Worm (Caenorhabditis elegans) whole organism, L4 larva: Measurements from ENCODE around the gene F40F8.5.
"Not testable (repeated sequence)": the region's sequence is repeated elsewhere in the genome, so short reads cannot be mapped to it uniquely, and the experiment has no call there.

ENCODE experiments used
- T20F7.1 ChIP-seq: fragments of 200-800 bp; sonication (Bioruptor generic); optimal IDR thresholded peaks from 2 replicates; lab custom pipeline; 2018; ENCODE audit warnings: mild to moderate bottlenecking, missing genetic modification characterization, missing compliant biosample characterization
- ceh-28 ChIP-seq: fragments of 150-350 bp; optimal IDR thresholded peaks from 2 replicates; lab custom pipeline; 2014; ENCODE audit warnings: missing biosample characterization, missing genetic modification reagents, missing genetic modification characterization
- ceh-32 ChIP-seq: sonication (generic microtip); optimal IDR thresholded peaks from 2 replicates; lab custom pipeline; 2016; ENCODE audit warnings: mild to moderate bottlenecking, missing genetic modification characterization, missing compliant biosample characterization; ENCODE audit not compliant: poor library complexity
- ceh-82 ChIP-seq: sonication (generic microtip); optimal IDR thresholded peaks from 2 replicates; lab custom pipeline; 2017; ENCODE audit warnings: missing biosample characterization, missing genetic modification characterization
- ces-1 ChIP-seq: fragments of 150-350 bp; sonication (generic microtip); optimal IDR thresholded peaks from 4 replicates; lab custom pipeline; 2014; ENCODE audit warnings: missing biosample characterization, missing genetic modification reagents, missing genetic modification characterization
- dpl-1 ChIP-seq: fragments of 150-350 bp; optimal IDR thresholded peaks from 2 replicates; lab custom pipeline; 2014; ENCODE audit warnings: missing biosample characterization, missing genetic modification reagents, missing genetic modification characterization
- lim-7 ChIP-seq: fragments of 200-800 bp; sonication (Bioruptor generic); IDR thresholded peaks from 2 replicates; pipeline ENCODE4 v1.3.6; 2022; ENCODE audit warnings: missing genetic modification characterization, missing compliant biosample characterization
- lin-13 ChIP-seq: fragments of 150-350 bp; optimal IDR thresholded peaks from 2 replicates; lab custom pipeline; 2014; ENCODE audit warnings: missing biosample characterization, missing genetic modification reagents, missing genetic modification characterization
- lin-29 ChIP-seq: fragments of 200-800 bp; sonication (Bioruptor generic); IDR thresholded peaks from 2 replicates; pipeline ENCODE4 v1.3.6; 2022; ENCODE audit warnings: missing genetic modification reagents, missing genetic modification characterization, missing compliant biosample characterization
- nhr-102 ChIP-seq: sonication (generic microtip); optimal IDR thresholded peaks from 2 replicates; lab custom pipeline; 2016; ENCODE audit warnings: mild to moderate bottlenecking, missing genetic modification characterization, moderate library complexity, missing compliant biosample characterization
- nhr-48 ChIP-seq: sonication (generic microtip); optimal IDR thresholded peaks from 2 replicates; lab custom pipeline; 2016; ENCODE audit warnings: mild to moderate bottlenecking, missing genetic modification characterization, missing compliant biosample characterization
- unc-62 ChIP-seq, 3 experiments: fragments of 150-350 bp in 1 of 3; sonication (generic microtip); optimal IDR thresholded peaks in 2 of 3; peaks in 1 of 3; 1 replicate in 1 of 3; 2 replicates in 2 of 3; lab custom pipeline; 2014 to 2017; ENCODE audit warnings: missing biosample characterization in 3 of 3, missing genetic modification characterization in 3 of 3, missing genetic modification reagents in 3 of 3, missing genotype in 1 of 3
- zip-11 ChIP-seq: fragments of 200-800 bp; sonication (Bioruptor generic); IDR thresholded peaks from 2 replicates; pipeline ENCODE4 v1.3.6; 2022; ENCODE audit warnings: missing genetic modification characterization, missing compliant biosample characterization
- ztf-11 ChIP-seq: fragments of 150-350 bp; optimal IDR thresholded peaks from 2 replicates; lab custom pipeline; 2014; ENCODE audit warnings: missing biosample characterization, missing genetic modification characterization

DNA sequence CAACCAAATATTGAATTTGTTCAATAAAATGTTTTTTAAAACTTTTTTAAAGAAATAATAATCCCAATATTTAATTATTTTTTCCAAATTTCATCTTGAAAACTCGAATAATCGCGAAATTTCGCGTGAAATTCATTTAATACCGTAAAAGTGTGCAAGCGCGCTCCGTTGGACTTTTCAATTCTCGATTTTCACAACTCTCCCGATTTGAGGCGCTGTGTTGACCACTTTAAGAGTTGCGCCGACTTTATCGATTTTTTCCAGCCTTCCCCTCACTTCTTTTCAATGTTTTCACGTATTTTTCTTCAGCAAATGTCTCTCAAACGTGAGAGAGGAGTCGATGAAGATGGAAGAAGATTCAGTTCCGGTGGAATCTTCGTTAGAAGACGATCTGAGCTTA lies 35.8 kb upstream of the F40F8.5 start:
- not testable (repeated sequence) for TF ChIP-seq zip-11 (GFP tag; lab: Robert Waterston, UW); ceh-32 (tag; lab: Kevin White, UChicago); ceh-82 (tag; lab: Kevin White, UChicago); ceh-28 (tag; lab: Kevin White, UChicago); lin-13 (GFP tag; lab: Kevin White, UChicago); T20F7.1 (GFP tag; lab: Kevin White, UChicago); nhr-48 (tag; lab: Kevin White, UChicago); unc-62 (GFP tag; optimal IDR thresholded peaks at IDR 0.05 in 1 of 2; lab: Kevin White, UChicago); unc-62 (tag; optimal IDR thresholded peaks at IDR 0.05; lab: Kevin White, UChicago); ces-1 (GFP tag; lab: Kevin White, UChicago); ztf-11 (tag; lab: Kevin White, UChicago); dpl-1 (GFP tag; lab: Kevin White, UChicago); lim-7 (GFP tag; lab: Robert Waterston, UW); nhr-102 (tag; lab: Kevin White, UChicago); lin-29 (GFP tag; lab: Robert Waterston, UW)
